Fruit fly (Drosophila melanogaster): ENCODE results near the gene CG6495.

- no peak for TF ChIP-seq CG11723 (GFP tag; optimal IDR thresholded peaks at IDR 0.05)
- TF ChIP-seq CG6791 (GFP tag; IDR thresholded peaks at IDR 0.05; ENCODE audit: partially characterized antibody), result no peak
- TF ChIP-seq so (GFP tag; IDR thresholded peaks at IDR 0.05), result no peak
- no peak for TF ChIP-seq CG18476 (GFP tag; optimal IDR thresholded peaks at IDR 0.05)
- no peak for TF ChIP-seq CG32532 (GFP tag; IDR thresholded peaks at IDR 0.05)
- TF ChIP-seq CG7271 (tag; optimal IDR thresholded peaks at IDR 0.05), result no peak
- TF ChIP-seq esg (GFP tag; conservative IDR thresholded peaks at IDR 0.05), result no peak
- no peak for TF ChIP-seq crol (GFP tag; IDR thresholded peaks at IDR 0.05)
Observed at dm6 chr2L:10801951-10802780, 41.2 kb downstream of the CG6495 start.
